Fruit fly (Drosophila melanogaster) whole organism, wandering third instar larva: ENCODE data around the gene ato.

Experiments
- Abd-B ChIP-seq: fragments of >200 bp; optimal IDR thresholded peaks from 2 replicates; lab custom pipeline; 2017; ENCODE audit warnings: missing biosample characterization, missing genetic modification characterization
- CG32264 ChIP-seq: fragments of 200-800 bp; sonication (Bioruptor generic); optimal IDR thresholded peaks from 2 replicates; lab custom pipeline; 2016; ENCODE audit warnings: missing biosample characterization, missing genetic modification characterization
- CG9705 ChIP-seq: fragments of 200-800 bp; sonication (Bioruptor generic); optimal IDR thresholded peaks from 2 replicates; lab custom pipeline; 2018; ENCODE audit warnings: missing biosample characterization, mild to moderate bottlenecking, missing genetic modification characterization
- CrebA ChIP-seq: fragments of 200-800 bp; sonication (Bioruptor generic); optimal IDR thresholded peaks from 2 replicates; lab custom pipeline; 2016; ENCODE audit warnings: missing biosample characterization, mild to moderate bottlenecking, missing genetic modification characterization, borderline replicate concordance
- Dfd ChIP-seq: fragments of >200 bp; optimal IDR thresholded peaks from 2 replicates; lab custom pipeline; 2017; ENCODE audit warnings: missing biosample characterization, missing genetic modification characterization
- Dif ChIP-seq: fragments of 200-275, 200-300 bp; sonication (Bioruptor generic); optimal IDR thresholded peaks from 2 replicates; lab custom pipeline; 2018; ENCODE audit warnings: missing biosample characterization, missing genetic modification characterization; ENCODE audit not compliant: partially characterized antibody
- GATAd ChIP-seq: sonication (Bioruptor generic); optimal IDR thresholded peaks from 2 replicates; lab custom pipeline; 2016; ENCODE audit warnings: missing biosample characterization, missing genetic modification characterization
- HLH106 ChIP-seq: fragments of 200-800 bp; optimal IDR thresholded peaks from 3 replicates; lab custom pipeline; 2019; ENCODE audit warnings: missing biosample characterization, mild to moderate bottlenecking, missing genetic modification characterization, moderate library complexity
- Hnf4 ChIP-seq: fragments of 200-800 bp; sonication (Bioruptor generic); optimal IDR thresholded peaks from 2 replicates; lab custom pipeline; 2016; ENCODE audit warnings: missing biosample characterization, mild to moderate bottlenecking, missing genetic modification characterization
- Hr78 ChIP-seq: fragments of >200 bp; optimal IDR thresholded peaks from 2 replicates; lab custom pipeline; 2017; ENCODE audit warnings: missing biosample characterization, missing genetic modification characterization
- Hr83 ChIP-seq: fragments of 200-300 bp; sonication (Bioruptor generic); optimal IDR thresholded peaks from 2 replicates; lab custom pipeline; 2016; ENCODE audit warnings: missing biosample characterization, mild to moderate bottlenecking, missing genetic modification characterization, moderate library complexity; ENCODE audit not compliant: poor library complexity, severe bottlenecking
- Jra ChIP-seq: sonication (Bioruptor generic); optimal IDR thresholded peaks from 2 replicates; lab custom pipeline; 2016; ENCODE audit warnings: missing biosample characterization, missing genetic modification characterization
- Mio ChIP-seq: sonication (Bioruptor generic); optimal IDR thresholded peaks from 2 replicates; lab custom pipeline; 2016; ENCODE audit warnings: missing biosample characterization, missing genetic modification characterization
- N ChIP-seq: fragments of >200 bp; optimal IDR thresholded peaks from 2 replicates; lab custom pipeline; 2018; ENCODE audit warnings: missing biosample characterization, missing external identifiers, missing genetic modification characterization
- OdsH ChIP-seq: fragments of 200-800 bp; sonication (Bioruptor generic); optimal IDR thresholded peaks from 2 replicates; lab custom pipeline; 2016; ENCODE audit warnings: missing biosample characterization, mild to moderate bottlenecking, missing genetic modification characterization
- Rel ChIP-seq, 2 experiments: fragments of 200-800 bp; sonication (Bioruptor generic) in 1 of 2; optimal IDR thresholded peaks; 2 replicates in 1 of 2; 3 replicates in 1 of 2; lab custom pipeline; 2016 to 2019; ENCODE audit warnings: mild to moderate bottlenecking in 2 of 2, missing biosample characterization in 2 of 2, missing genetic modification characterization in 2 of 2, moderate library complexity in 1 of 2
- Sp1 ChIP-seq: fragments of 200-800 bp; sonication (Bioruptor generic); optimal IDR thresholded peaks from 3 replicates; lab custom pipeline; 2019; ENCODE audit warnings: missing biosample characterization, mild to moderate bottlenecking, missing genetic modification characterization, moderate library complexity
- Vsx2 ChIP-seq: fragments of 200-300, 225-300 bp; sonication (Bioruptor generic); optimal IDR thresholded peaks from 2 replicates; lab custom pipeline; 2018; ENCODE audit warnings: missing biosample characterization, missing genetic modification characterization; ENCODE audit not compliant: partially characterized antibody
- br ChIP-seq: fragments of 200-800 bp; sonication (Bioruptor generic); optimal IDR thresholded peaks from 2 replicates; lab custom pipeline; 2016; ENCODE audit warnings: missing biosample characterization, missing genetic modification characterization
- brk ChIP-seq: fragments of 200-800 bp; sonication (Bioruptor generic); optimal IDR thresholded peaks from 2 replicates; lab custom pipeline; 2016; ENCODE audit warnings: missing biosample characterization, mild to moderate bottlenecking, missing genetic modification characterization
- dl ChIP-seq, 2 experiments: fragments of 175-275, 200-275 bp in 1 of 2; fragments of 200-275 bp in 1 of 2; sonication (Bioruptor generic); optimal IDR thresholded peaks; lab custom pipeline; 2018; ENCODE audit warnings: mild to moderate bottlenecking in 2 of 2, missing biosample characterization in 2 of 2, missing genetic modification characterization in 2 of 2, moderate library complexity in 2 of 2; ENCODE audit not compliant: partially characterized antibody in 2 of 2, insufficient read depth in 1 of 2
- dmrt93B ChIP-seq: fragments of 200-800 bp; sonication (Bioruptor generic); optimal IDR thresholded peaks from 2 replicates; lab custom pipeline; 2018; ENCODE audit warnings: missing biosample characterization, mild to moderate bottlenecking, missing genetic modification characterization
- dsf ChIP-seq: sonication (Bioruptor generic); optimal IDR thresholded peaks from 2 replicates; lab custom pipeline; 2016; ENCODE audit warnings: missing biosample characterization, missing genetic modification characterization, borderline replicate concordance
- foxo ChIP-seq, 2 experiments: fragments of 200-800 bp; sonication (Bioruptor generic); optimal IDR thresholded peaks; 2 replicates in 1 of 2; 3 replicates in 1 of 2; lab custom pipeline; 2016 to 2017; ENCODE audit warnings: missing biosample characterization in 2 of 2, missing genetic modification characterization in 2 of 2
- fru ChIP-seq: fragments of 200-800 bp; sonication (Bioruptor generic); optimal IDR thresholded peaks from 3 replicates; lab custom pipeline; 2016; ENCODE audit warnings: missing biosample characterization, mild to moderate bottlenecking, missing genetic modification characterization
- h ChIP-seq: fragments of 200-800 bp; sonication (Bioruptor generic); optimal IDR thresholded peaks from 3 replicates; lab custom pipeline; 2016; ENCODE audit warnings: missing biosample characterization, mild to moderate bottlenecking, missing genetic modification characterization
- jim ChIP-seq: fragments of 175-275, 200-325 bp; sonication (Bioruptor generic); optimal IDR thresholded peaks from 2 replicates; lab custom pipeline; 2016; ENCODE audit warnings: missing biosample characterization, mild to moderate bottlenecking, missing genetic modification characterization
- lola ChIP-seq: fragments of >200 bp; optimal IDR thresholded peaks from 2 replicates; lab custom pipeline; 2017; ENCODE audit warnings: missing biosample characterization, missing genetic modification characterization
- pan ChIP-seq: fragments of >200 bp; optimal IDR thresholded peaks from 2 replicates; lab custom pipeline; 2017
- psq ChIP-seq: fragments of 200-800 bp; sonication (Bioruptor generic); optimal IDR thresholded peaks from 3 replicates; lab custom pipeline; 2017; ENCODE audit warnings: missing biosample characterization, mild to moderate bottlenecking, missing genetic modification characterization, moderate library complexity
- rgr ChIP-seq: fragments of 200-800 bp; sonication (Bioruptor generic); optimal IDR thresholded peaks from 3 replicates; lab custom pipeline; 2016; ENCODE audit warnings: missing biosample characterization, mild to moderate bottlenecking, missing genetic modification characterization
- sage ChIP-seq: fragments of 200-800 bp; sonication (Bioruptor generic); optimal IDR thresholded peaks from 2 replicates; lab custom pipeline; 2016; ENCODE audit warnings: missing biosample characterization, mild to moderate bottlenecking, missing genetic modification characterization
- sv ChIP-seq: fragments of 200-800 bp; sonication (Bioruptor generic); optimal IDR thresholded peaks from 3 replicates; lab custom pipeline; 2016; ENCODE audit warnings: missing biosample characterization, missing genetic modification characterization
- tai ChIP-seq: sonication (Bioruptor generic); optimal IDR thresholded peaks from 2 replicates; lab custom pipeline; 2016; ENCODE audit warnings: missing biosample characterization, missing genetic modification characterization
- usp ChIP-seq: fragments of >200 bp; optimal IDR thresholded peaks from 2 replicates; lab custom pipeline; 2017; ENCODE audit warnings: missing biosample characterization, missing genetic modification characterization
- woc ChIP-seq: sonication (Bioruptor generic); optimal IDR thresholded peaks from 2 replicates; lab custom pipeline; 2016; ENCODE audit warnings: missing biosample characterization, mild to moderate bottlenecking, missing genetic modification characterization

The ato gene

dm6 chr3R:8251532-8251931 is 26.3 kb upstream of the ato start:
- TF ChIP-seq N: no peak
- no peak for TF ChIP-seq dmrt93B (GFP tag; lab: Kevin White, UChicago)
- no peak for TF ChIP-seq CG32264
- TF ChIP-seq tai (GFP tag; lab: Kevin White, UChicago): no peak
- TF ChIP-seq CG9705: no peak
- no peak for TF ChIP-seq OdsH
- TF ChIP-seq Abd-B (GFP tag; lab: Kevin White, UChicago): no peak
- no peak for TF ChIP-seq GATAd (GFP tag; lab: Kevin White, UChicago)
- TF ChIP-seq foxo (GFP tag; optimal IDR thresholded peaks at IDR 0.05; lab: Kevin White, UChicago): no peak
- TF ChIP-seq brk (GFP tag; lab: Kevin White, UChicago): no peak
- no peak for TF ChIP-seq dl (GFP tag; optimal IDR thresholded peaks at IDR 0.05; lab: Kevin White, UChicago; ENCODE audit: insufficient read depth in 1 of 2, partially characterized antibody in 2 of 2)
- TF ChIP-seq Hnf4 (GFP tag; lab: Kevin White, UChicago): no peak
- TF ChIP-seq Rel (GFP tag; optimal IDR thresholded peaks at IDR 0.05; lab: Kevin White, UChicago): no peak
- no peak for TF ChIP-seq Rel (tag; optimal IDR thresholded peaks at IDR 0.05; lab: Kevin White, UChicago)
- no peak for TF ChIP-seq jim (GFP tag; lab: Kevin White, UChicago)
- TF ChIP-seq Dfd: no peak
- no peak for TF ChIP-seq rgr
- no peak for TF ChIP-seq dsf (GFP tag; lab: Kevin White, UChicago)
- no peak for TF ChIP-seq usp (GFP tag; lab: Kevin White, UChicago)

- TF ChIP-seq Rel (GFP tag; optimal IDR thresholded peaks at IDR 0.05; lab: Kevin White, UChicago) (no peak), Rel (tag; optimal IDR thresholded peaks at IDR 0.05; lab: Kevin White, UChicago) (no peak), GATAd (GFP tag; lab: Kevin White, UChicago) (no peak), Vsx2 (no peak), CG32264 (no peak), pan (lab: Kevin White, UChicago) (no peak), OdsH (no peak), dmrt93B (GFP tag; lab: Kevin White, UChicago) (no peak), Jra (GFP tag; lab: Kevin White, UChicago) (no peak)
Observed at dm6 chr3R:8254347-8254746, 23.5 kb upstream of the ato start.

dm6 chr3R:8256040-8256439 is 21.8 kb upstream of the ato start:
- TF ChIP-seq foxo (GFP tag; optimal IDR thresholded peaks at IDR 0.05; lab: Kevin White, UChicago) (no peak), sv (GFP tag; lab: Kevin White, UChicago) (no peak), dmrt93B (GFP tag; lab: Kevin White, UChicago) (no peak), Dfd (no peak), Sp1 (GFP tag; lab: Kevin White, UChicago) (no peak), Dif (GFP tag; lab: Kevin White, UChicago) (no peak), HLH106 (tag; lab: Kevin White, UChicago) (no peak), psq (GFP tag; lab: Kevin White, UChicago) (no peak), tai (GFP tag; lab: Kevin White, UChicago) (no peak), sage (GFP tag; lab: Kevin White, UChicago) (no peak), Hnf4 (GFP tag; lab: Kevin White, UChicago) (no peak), CG9705 (no peak)

dm6 chr3R:8261634-8262033 is 16.2 kb upstream of the ato start:
- TF ChIP-seq Vsx2: peak; percentile 17
- no peak for TF ChIP-seq GATAd (GFP tag; lab: Kevin White, UChicago)

dm6 chr3R:8264302-8265080 is 13.4 kb upstream of the ato start, which contains the start of the genes RPA1 and Mcm2:
Gene RPA1 (minus strand): TSS chr3R:8264451.
Gene Mcm2 (plus strand): TSS chr3R:8264970.
- TF ChIP-seq psq (GFP tag; lab: Kevin White, UChicago): peak; percentile 77
- peak; percentile 73 for TF ChIP-seq OdsH
- no peak for TF ChIP-seq usp (GFP tag; lab: Kevin White, UChicago)
- peak; percentile 73 for TF ChIP-seq Hr83 (GFP tag; lab: Kevin White, UChicago)
- TF ChIP-seq brk (GFP tag; lab: Kevin White, UChicago): no peak
- TF ChIP-seq Abd-B (GFP tag; lab: Kevin White, UChicago): no peak
- peak; percentile 87 for TF ChIP-seq HLH106 (tag; lab: Kevin White, UChicago)
- TF ChIP-seq lola (GFP tag; lab: Kevin White, UChicago): no peak
- TF ChIP-seq fru (GFP tag; lab: Kevin White, UChicago): peak; percentile 74
- no peak for TF ChIP-seq Dfd
- no peak for TF ChIP-seq dl (GFP tag; optimal IDR thresholded peaks at IDR 0.05; lab: Kevin White, UChicago; ENCODE audit: insufficient read depth in 1 of 2, partially characterized antibody in 2 of 2)
- no peak for TF ChIP-seq CrebA (GFP tag; lab: Kevin White, UChicago)
- no peak for TF ChIP-seq Rel (GFP tag; optimal IDR thresholded peaks at IDR 0.05; lab: Kevin White, UChicago)
- TF ChIP-seq Rel (tag; optimal IDR thresholded peaks at IDR 0.05; lab: Kevin White, UChicago): peak; percentile 19
- TF ChIP-seq Dif (GFP tag; lab: Kevin White, UChicago): no peak
- TF ChIP-seq CG9705: peak; percentile 64
- no peak for TF ChIP-seq Vsx2
- peak; percentile 84 for TF ChIP-seq Sp1 (GFP tag; lab: Kevin White, UChicago)
- peak; percentile 81 for TF ChIP-seq woc (GFP tag; lab: Kevin White, UChicago)
- TF ChIP-seq tai (GFP tag; lab: Kevin White, UChicago): no peak
- TF ChIP-seq CG32264: no peak
- TF ChIP-seq jim (GFP tag; lab: Kevin White, UChicago): peak; percentile 76
- no peak for TF ChIP-seq sage (GFP tag; lab: Kevin White, UChicago)
- peak; percentile 49 for TF ChIP-seq br (GFP tag; lab: Kevin White, UChicago)
- TF ChIP-seq Mio (GFP tag; lab: Kevin White, UChicago): peak; percentile 1
- peak; percentile 75 for TF ChIP-seq h (GFP tag; lab: Kevin White, UChicago)
- no peak for TF ChIP-seq Hnf4 (GFP tag; lab: Kevin White, UChicago)
- TF ChIP-seq Hr78: no peak
